Fruit fly (Drosophila melanogaster) whole organism, prepupa: Measurements from ENCODE around the gene dpr16.

Experiments
- Blimp-1 ChIP-seq: fragments of 200-800 bp; sonication (Bioruptor generic); optimal IDR thresholded peaks from 3 replicates; lab custom pipeline; 2017; ENCODE audit warnings: missing biosample characterization, missing genetic modification characterization, mild to moderate bottlenecking, moderate library complexity, missing genetic modification reagents
- CG11294 ChIP-seq: fragments of 200-800 bp; sonication (Bioruptor generic); IDR thresholded peaks from 2 replicates; pipeline ENCODE4 v1.3.6; 2022; ENCODE audit warnings: missing biosample characterization, missing genetic modification characterization
- CG11762 ChIP-seq: fragments of 200-800 bp; sonication (Bioruptor generic); optimal IDR thresholded peaks from 3 replicates; lab custom pipeline; 2016; ENCODE audit warnings: missing biosample characterization, missing genetic modification characterization; ENCODE audit not compliant: insufficient read depth
- CG11902 ChIP-seq: fragments of 200-800 bp; sonication (Bioruptor generic); optimal IDR thresholded peaks from 3 replicates; lab custom pipeline; 2016; ENCODE audit warnings: missing biosample characterization, missing genetic modification characterization
- CG15336 ChIP-seq: fragments of 200-800 bp; sonication (Bioruptor generic); IDR thresholded peaks from 2 replicates; pipeline ENCODE4 v1.3.6; 2022; ENCODE audit warnings: missing biosample characterization, missing genetic modification characterization
- CG16779 ChIP-seq: fragments of 200-800 bp; sonication (Bioruptor generic); optimal IDR thresholded peaks from 3 replicates; lab custom pipeline; 2017; ENCODE audit warnings: missing biosample characterization, mild to moderate bottlenecking, missing genetic modification characterization
- CG3032 ChIP-seq: fragments of 200-800 bp; optimal IDR thresholded peaks from 2 replicates; lab custom pipeline; 2019; ENCODE audit warnings: missing biosample characterization, mild to moderate bottlenecking, missing genetic modification characterization, moderate library complexity
- CG31627 ChIP-seq: fragments of 200-800 bp; sonication (Bioruptor generic); optimal IDR thresholded peaks from 3 replicates; lab custom pipeline; 2016; ENCODE audit warnings: missing biosample characterization, missing genetic modification characterization
- CG32006 ChIP-seq: fragments of 200-800 bp; sonication (Bioruptor generic); optimal IDR thresholded peaks from 3 replicates; lab custom pipeline; 2017; ENCODE audit warnings: missing biosample characterization, mild to moderate bottlenecking, missing genetic modification characterization
- CG34406 ChIP-seq: fragments of 200-800 bp; sonication (Bioruptor generic); optimal IDR thresholded peaks from 3 replicates; lab custom pipeline; 2016; ENCODE audit warnings: missing biosample characterization, missing genetic modification characterization
- CG3919 ChIP-seq: fragments of 200-800 bp; sonication (Bioruptor generic); optimal IDR thresholded peaks from 3 replicates; lab custom pipeline; 2016; ENCODE audit warnings: missing biosample characterization, missing genetic modification characterization
- CG6163 ChIP-seq: fragments of 200-800 bp; sonication (Bioruptor generic); IDR thresholded peaks from 3 replicates; pipeline ENCODE4 v1.3.6; 2022; ENCODE audit warnings: missing biosample characterization, missing genetic modification characterization
- CG6276 ChIP-seq: fragments of 200-800 bp; sonication (Bioruptor generic); optimal IDR thresholded peaks from 2 replicates; lab custom pipeline; 2017; ENCODE audit warnings: missing biosample characterization, mild to moderate bottlenecking, missing genetic modification characterization
- CG6792 ChIP-seq: fragments of 200-800 bp; sonication (Bioruptor generic); optimal IDR thresholded peaks from 3 replicates; lab custom pipeline; 2016; ENCODE audit warnings: missing biosample characterization, missing genetic modification characterization
- CG6854 ChIP-seq: fragments of 200-800 bp; sonication (Bioruptor generic); optimal IDR thresholded peaks from 2 replicates; lab custom pipeline; 2017; ENCODE audit warnings: missing biosample characterization, mild to moderate bottlenecking, missing genetic modification characterization
- CG7368 ChIP-seq: fragments of 200-800 bp; sonication (Bioruptor generic); optimal IDR thresholded peaks from 3 replicates; lab custom pipeline; 2016; ENCODE audit warnings: missing biosample characterization, missing genetic modification characterization
- CG8119 ChIP-seq: fragments of 200-800 bp; sonication (Bioruptor generic); IDR thresholded peaks from 3 replicates; pipeline ENCODE4 v1.3.6; 2022; ENCODE audit warnings: missing biosample characterization, missing genetic modification characterization
- CG8319 ChIP-seq: fragments of 200-800 bp; sonication (Bioruptor generic); optimal IDR thresholded peaks from 3 replicates; lab custom pipeline; 2016; ENCODE audit warnings: missing biosample characterization, missing genetic modification characterization
- CG8632 ChIP-seq: fragments of 200-800 bp; sonication (Bioruptor generic); optimal IDR thresholded peaks from 3 replicates; lab custom pipeline; 2016; ENCODE audit warnings: missing biosample characterization, missing genetic modification characterization
- CG9139 ChIP-seq: fragments of 200-800 bp; sonication (Bioruptor generic); optimal IDR thresholded peaks from 3 replicates; lab custom pipeline; 2017; ENCODE audit warnings: missing biosample characterization, mild to moderate bottlenecking, missing genetic modification characterization
- Eip78C ChIP-seq: fragments of 200-800 bp; sonication (Bioruptor generic); peaks from one replicate; lab custom pipeline; 2016; ENCODE audit warnings: missing biosample characterization, missing genetic modification characterization
- Eip93F ChIP-seq: fragments of 200-800 bp; sonication (Bioruptor generic); optimal IDR thresholded peaks from 2 replicates; lab custom pipeline; 2016; ENCODE audit warnings: missing biosample characterization, mild to moderate bottlenecking, missing genetic modification characterization
- Ets96B ChIP-seq: fragments of 200-800 bp; optimal IDR thresholded peaks from 2 replicates; lab custom pipeline; 2019; ENCODE audit warnings: missing biosample characterization, mild to moderate bottlenecking, missing genetic modification characterization, moderate library complexity
- Gug ChIP-seq: fragments of 200-800 bp; sonication (Bioruptor generic); IDR thresholded peaks from 2 replicates; pipeline ENCODE4 v1.3.6; 2022; ENCODE audit warnings: missing biosample characterization, missing genetic modification characterization
- Hr39 ChIP-seq: fragments of 200-800 bp; sonication (Bioruptor generic); optimal IDR thresholded peaks from 2 replicates; lab custom pipeline; 2016; ENCODE audit warnings: missing biosample characterization, missing genetic modification characterization
- Hr4 ChIP-seq: fragments of 200-800 bp; sonication (Bioruptor generic); optimal IDR thresholded peaks from 3 replicates; lab custom pipeline; 2016; ENCODE audit warnings: missing biosample characterization, missing genetic modification characterization
- Lpt ChIP-seq: fragments of 200-800 bp; sonication (Bioruptor generic); optimal IDR thresholded peaks from 3 replicates; lab custom pipeline; 2016; ENCODE audit warnings: missing biosample characterization, missing genetic modification characterization
- Met ChIP-seq: fragments of 200-800 bp; sonication (Bioruptor generic); optimal IDR thresholded peaks from 3 replicates; lab custom pipeline; 2016; ENCODE audit warnings: missing biosample characterization, missing genetic modification characterization
- OdsH ChIP-seq: fragments of 200-800 bp; sonication (Bioruptor generic); optimal IDR thresholded peaks from 3 replicates; lab custom pipeline; 2016; ENCODE audit warnings: missing biosample characterization, missing genetic modification characterization
- Smox ChIP-seq: fragments of 200-800 bp; sonication (Bioruptor generic); optimal IDR thresholded peaks from 3 replicates; lab custom pipeline; 2016; ENCODE audit warnings: missing biosample characterization, missing genetic modification characterization
- Sox102F ChIP-seq: fragments of 200-800 bp; sonication (Bioruptor generic); optimal IDR thresholded peaks from 2 replicates; lab custom pipeline; 2016; ENCODE audit warnings: missing biosample characterization, mild to moderate bottlenecking, missing genetic modification characterization
- Sox14 ChIP-seq: fragments of 200-800 bp; sonication (Bioruptor generic); optimal IDR thresholded peaks from 3 replicates; lab custom pipeline; 2016; ENCODE audit warnings: missing biosample characterization, missing genetic modification characterization
- Sox15 ChIP-seq: fragments of 200-800 bp; sonication (Bioruptor generic); optimal IDR thresholded peaks from 3 replicates; lab custom pipeline; 2016; ENCODE audit warnings: missing biosample characterization, missing genetic modification characterization
- achi ChIP-seq: fragments of 200-800 bp; sonication (Bioruptor generic); optimal IDR thresholded peaks from 3 replicates; lab custom pipeline; 2016; ENCODE audit warnings: missing biosample characterization, missing genetic modification characterization
- cyc ChIP-seq: fragments of 200-800 bp; sonication (Bioruptor generic); optimal IDR thresholded peaks from 3 replicates; lab custom pipeline; 2016; ENCODE audit warnings: missing biosample characterization, missing genetic modification characterization
- dac ChIP-seq: fragments of 200-800 bp; sonication (Bioruptor generic); optimal IDR thresholded peaks from 2 replicates; lab custom pipeline; 2017; ENCODE audit warnings: missing biosample characterization, mild to moderate bottlenecking, missing genetic modification characterization
- dsx ChIP-seq: fragments of 200-800 bp; optimal IDR thresholded peaks from 3 replicates; lab custom pipeline; 2019; ENCODE audit warnings: missing biosample characterization, mild to moderate bottlenecking, missing genetic modification characterization, moderate library complexity; ENCODE audit not compliant: poor library complexity, severe bottlenecking
- esn ChIP-seq: fragments of 200-800 bp; sonication (Bioruptor generic); optimal IDR thresholded peaks from 2 replicates; lab custom pipeline; 2016; ENCODE audit warnings: missing biosample characterization, mild to moderate bottlenecking, missing genetic modification characterization, moderate library complexity
- fd59A ChIP-seq: fragments of 200-800 bp; sonication (Bioruptor generic); optimal IDR thresholded peaks from 2 replicates; lab custom pipeline; 2017; ENCODE audit warnings: missing biosample characterization, mild to moderate bottlenecking, missing genetic modification characterization, missing genetic modification reagents
- fd85E ChIP-seq: fragments of 200-800 bp; sonication (Bioruptor generic); optimal IDR thresholded peaks from 3 replicates; lab custom pipeline; 2016; ENCODE audit warnings: missing biosample characterization, missing genetic modification characterization
- fkh ChIP-seq: fragments of 200-800 bp; sonication (Bioruptor generic); optimal IDR thresholded peaks from 3 replicates; lab custom pipeline; 2017; ENCODE audit warnings: missing biosample characterization, mild to moderate bottlenecking, missing genetic modification characterization, moderate library complexity
- lz ChIP-seq: fragments of 200-800 bp; sonication (Bioruptor generic); optimal IDR thresholded peaks from 3 replicates; lab custom pipeline; 2016; ENCODE audit warnings: missing biosample characterization, missing genetic modification characterization
- pdm3 ChIP-seq: fragments of 200-800 bp; sonication (Bioruptor generic); optimal IDR thresholded peaks from 3 replicates; lab custom pipeline; 2016; ENCODE audit warnings: missing biosample characterization, missing genetic modification characterization
- salr ChIP-seq, 2 experiments: fragments of 200-800 bp; sonication (Bioruptor generic); optimal IDR thresholded peaks; 3 replicates each; lab custom pipeline; 2016 to 2018; ENCODE audit warnings: missing biosample characterization in 2 of 2, missing genetic modification characterization in 2 of 2, mild to moderate bottlenecking in 1 of 2
- spab ChIP-seq: fragments of 200-800 bp; sonication (Bioruptor generic); optimal IDR thresholded peaks from 2 replicates; lab custom pipeline; 2017; ENCODE audit warnings: missing biosample characterization, mild to moderate bottlenecking, missing genetic modification characterization, missing genetic modification reagents
- ss ChIP-seq, 2 experiments: fragments of 200-800 bp; sonication (Bioruptor generic); optimal IDR thresholded peaks; 2 replicates in 1 of 2; 3 replicates in 1 of 2; lab custom pipeline; 2017 to 2018; ENCODE audit warnings: mild to moderate bottlenecking in 2 of 2, missing biosample characterization in 2 of 2, missing genetic modification characterization in 2 of 2, moderate library complexity in 1 of 2
- svp ChIP-seq: fragments of 200-800 bp; sonication (Bioruptor generic); peaks from one replicate; lab custom pipeline; 2016; ENCODE audit warnings: missing biosample characterization, missing genetic modification characterization
- vri ChIP-seq: fragments of 200-800 bp; sonication (Bioruptor generic); optimal IDR thresholded peaks from 3 replicates; lab custom pipeline; 2016; ENCODE audit warnings: missing biosample characterization, mild to moderate bottlenecking, missing genetic modification characterization

dpr16 gene

DNA sequence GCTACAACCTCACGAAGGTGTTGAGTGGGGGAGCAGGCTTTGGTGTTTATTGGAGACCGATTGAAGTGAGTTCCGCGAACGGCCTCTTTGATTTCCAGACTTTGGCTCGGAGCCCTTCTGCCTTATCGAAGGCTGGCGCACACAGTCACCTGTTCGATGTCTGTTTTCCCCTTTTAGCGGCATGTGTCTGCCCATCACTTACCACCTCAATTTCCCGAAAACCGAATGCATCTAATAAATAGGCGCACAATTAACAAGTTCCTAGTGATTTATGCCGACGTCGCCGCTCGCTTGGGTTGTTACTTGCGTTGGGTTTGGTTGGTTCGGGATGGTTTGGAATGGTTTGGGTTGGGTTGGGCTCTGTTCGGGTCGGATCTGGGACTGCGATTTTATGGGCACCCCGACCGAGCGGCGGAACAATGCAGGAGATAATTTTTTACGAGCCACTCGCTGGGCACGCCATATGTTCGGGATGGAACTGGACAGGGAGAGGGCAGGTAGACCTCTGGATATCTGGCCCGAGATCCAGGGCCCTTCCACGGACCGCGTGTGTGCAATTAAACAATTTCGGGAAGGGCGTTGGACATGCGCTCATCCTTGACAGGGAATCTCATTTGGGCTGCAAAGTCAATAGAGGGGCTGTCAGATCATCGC, 41.0 kb upstream of the dpr16 start (continued):
- no peak for TF ChIP-seq Lpt (GFP tag; lab: Kevin White, UChicago)
- TF ChIP-seq fkh, result no peak
- TF ChIP-seq salr (GFP tag; optimal IDR thresholded peaks at IDR 0.05; lab: Kevin White, UChicago), result no peak
- TF ChIP-seq CG11902, result no peak
- TF ChIP-seq CG15336 (GFP tag; lab: Robert Waterston, UW), result no peak
- TF ChIP-seq pdm3 (GFP tag; lab: Kevin White, UChicago), result no peak
- TF ChIP-seq CG11294 (GFP tag; lab: Robert Waterston, UW), result no peak
- TF ChIP-seq ss (GFP tag; optimal IDR thresholded peaks at IDR 0.05; lab: Kevin White, UChicago), result peak; percentile 11 to 16
- no peak for TF ChIP-seq Hr4

DNA sequence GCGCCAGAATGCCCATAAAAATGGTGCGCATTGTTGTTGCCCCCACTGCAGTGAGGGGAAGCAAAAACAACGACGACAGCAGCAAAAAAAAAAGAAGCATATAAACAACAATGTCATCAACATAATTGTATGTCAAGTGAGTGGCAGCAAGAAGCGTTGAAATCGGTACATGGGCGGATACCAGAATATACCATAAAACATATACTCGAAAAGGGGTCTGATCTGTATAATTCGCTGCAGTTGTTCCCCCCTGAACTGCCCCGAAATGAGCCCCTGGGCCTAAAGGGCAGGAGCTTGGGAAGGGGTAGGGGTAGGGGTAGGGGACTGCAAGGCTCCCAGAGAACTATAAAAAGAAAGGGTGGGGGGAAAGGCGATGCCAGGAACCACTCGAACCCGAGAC, 38.8 kb upstream of the dpr16 start:
- TF ChIP-seq achi (GFP tag; lab: Kevin White, UChicago) (no peak), CG6163 (peak; percentile 54; the same call in 2 of the 3 replicates), salr (GFP tag; optimal IDR thresholded peaks at IDR 0.05; lab: Kevin White, UChicago) (peak in 1 of 2 experiments; percentile 51), Sox14 (no peak), CG9139 (peak; percentile 51), Ets96B (tag; lab: Kevin White, UChicago) (peak; percentile 9), spab (peak; percentile 35), CG8632 (GFP tag; lab: Kevin White, UChicago) (no peak), CG11762 (peak; percentile 12), Hr4 (no peak), CG11902 (no peak), CG8119 (no peak), Blimp-1 (no peak), fd85E (no peak), fkh (no peak), svp (no peak), CG34406 (GFP tag; lab: Kevin White, UChicago) (peak; percentile 8), CG7368 (GFP tag; lab: Kevin White, UChicago) (peak; percentile 12), dsx (GFP tag; lab: Kevin White, UChicago) (peak; percentile 94), fd59A (GFP tag; lab: Kevin White, UChicago) (no peak), cyc (no peak), Sox102F (GFP tag; lab: Kevin White, UChicago) (peak; percentile 12), CG15336 (GFP tag; lab: Robert Waterston, UW) (no peak), lz (GFP tag; lab: Kevin White, UChicago) (no peak), CG6792 (peak; percentile 36), Eip93F (no peak), Gug (GFP tag; lab: Robert Waterston, UW) (no peak), Sox15 (GFP tag; lab: Kevin White, UChicago) (no peak), OdsH (GFP tag; lab: Kevin White, UChicago) (no peak), Eip78C (GFP tag; lab: Kevin White, UChicago) (peak; percentile 64), CG31627 (GFP tag; lab: Kevin White, UChicago) (no peak), Hr39 (GFP tag; lab: Kevin White, UChicago) (no peak), CG3032 (tag; lab: Kevin White, UChicago) (peak; percentile 37), Met (GFP tag; lab: Kevin White, UChicago) (no peak), CG3919 (GFP tag; lab: Kevin White, UChicago) (peak; percentile 54), vri (GFP tag; lab: Kevin White, UChicago) (peak; percentile 35), Lpt (GFP tag; lab: Kevin White, UChicago) (no peak), CG6276 (GFP tag; lab: Kevin White, UChicago) (no peak), CG32006 (GFP tag; lab: Kevin White, UChicago) (no peak), CG6854 (peak; percentile 37), dac (GFP tag; lab: Kevin White, UChicago) (no peak), esn (GFP tag; lab: Kevin White, UChicago) (no peak), pdm3 (GFP tag; lab: Kevin White, UChicago) (no peak), Smox (GFP tag; lab: Kevin White, UChicago) (no peak), CG16779 (no peak), CG8319 (GFP tag; lab: Kevin White, UChicago) (no peak), CG11294 (GFP tag; lab: Robert Waterston, UW) (no peak)
